Worm (Caenorhabditis elegans) whole organism, L1 larva: Measurements from ENCODE around the gene M01F1.4.

Source experiments
- aly-2 ChIP-seq: fragments of 150-350 bp; optimal IDR thresholded peaks from 2 replicates; lab custom pipeline; 2014; ENCODE audit warnings: missing biosample characterization, missing genetic modification characterization
- lin-14 ChIP-seq: fragments of 200-800 bp; sonication (Bioruptor generic); optimal IDR thresholded peaks from 2 replicates; lab custom pipeline; 2018; ENCODE audit warnings: mild to moderate bottlenecking, missing genetic modification characterization, moderate library complexity, missing compliant biosample characterization
- lin-39 ChIP-seq: fragments of 150-350 bp; optimal IDR thresholded peaks from 2 replicates; lab custom pipeline; 2014; ENCODE audit warnings: missing biosample characterization, missing genetic modification reagents, missing genetic modification characterization
- mdl-1 ChIP-seq, 2 experiments: fragments of 150-350 bp; optimal IDR thresholded peaks; 2 replicates each; lab custom pipeline; 2014 to 2017; ENCODE audit warnings: missing biosample characterization in 2 of 2, missing genetic modification characterization in 2 of 2, inconsistent platforms in 1 of 2
- nhr-28 ChIP-seq: fragments of 150-350 bp; optimal IDR thresholded peaks from 2 replicates; lab custom pipeline; 2014; ENCODE audit warnings: missing biosample characterization, missing genetic modification characterization
- nhr-47 ChIP-seq: sonication (generic microtip); optimal IDR thresholded peaks from 2 replicates; lab custom pipeline; 2016; ENCODE audit warnings: mild to moderate bottlenecking, missing genetic modification characterization, moderate library complexity, missing compliant biosample characterization
- nhr-85 ChIP-seq: sonication (generic microtip); peaks from one replicate; lab custom pipeline; 2016; ENCODE audit warnings: missing genetic modification characterization, inconsistent platforms, missing compliant biosample characterization

ce11 chrIII:3488224-3488623, 21.6 kb downstream of the M01F1.4 start, which contains the start of gene C34C12.7:
- TF ChIP-seq nhr-28 (no peak), nhr-85 (tag; lab: Kevin White, UChicago) (no peak), mdl-1 (tag; optimal IDR thresholded peaks at IDR 0.05; lab: Kevin White, UChicago) (no peak), aly-2 (tag; lab: Kevin White, UChicago) (no peak), lin-14 (no peak), nhr-47 (tag; lab: Kevin White, UChicago) (no peak), lin-39 (tag; lab: Kevin White, UChicago) (no peak)
